Fruit fly (Drosophila melanogaster) S2 (cell line): ENCODE measurements around the gene alpha-Est6.

Source experiments
- CG8478 ChIP-seq: fragments of >200 bp; optimal IDR thresholded peaks from 2 replicates; lab custom pipeline; 2018
- CTCF ChIP-seq, 2 experiments: fragments of >200 bp; optimal IDR thresholded peaks; 2 replicates each; lab custom pipeline; 2018

DNA sequence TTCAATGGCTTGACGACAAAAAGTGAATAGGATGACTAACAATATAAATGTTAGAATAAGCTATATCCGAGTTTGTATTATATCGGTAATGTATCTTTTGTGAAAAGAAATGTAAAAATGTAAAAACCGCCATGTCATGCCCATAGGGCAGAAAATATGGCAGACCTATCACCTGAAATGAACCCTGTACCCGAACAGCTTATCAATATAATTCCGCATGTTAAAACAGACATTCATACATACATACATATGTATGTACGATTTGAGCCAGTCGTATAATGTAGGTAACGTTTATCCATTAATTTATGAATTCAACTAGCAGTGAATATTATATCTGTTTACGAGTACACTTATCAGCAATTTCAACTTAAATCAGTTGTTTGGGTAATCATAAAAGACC, 38.7 kb downstream of the alpha-Est6 start:
- TF ChIP-seq CTCF (optimal IDR thresholded peaks at IDR 0.05; lab: Kevin White, UChicago): no peak
- no peak for TF ChIP-seq CG8478 (lab: Kevin White, UChicago)
